Fruit fly (Drosophila melanogaster) whole organism, embryonic: ENCODE measurements around the gene mRpL32.

ENCODE experiments used
- Antp ChIP-seq: fragments of 200-800 bp; sonication (Bioruptor generic); optimal IDR thresholded peaks from 3 replicates; lab custom pipeline; 2016; ENCODE audit warnings: missing biosample characterization, missing genetic modification characterization
- Atf-2 ChIP-seq: fragments of 200-800 bp; sonication (Bioruptor generic); optimal IDR thresholded peaks from 2 replicates; lab custom pipeline; 2016; ENCODE audit warnings: missing biosample characterization, missing genetic modification characterization
- Atf3 ChIP-seq: fragments of 200-800 bp; sonication (Bioruptor generic); optimal IDR thresholded peaks from 3 replicates; lab custom pipeline; 2016; ENCODE audit warnings: missing biosample characterization, missing genetic modification characterization
- CG10147 ChIP-seq: fragments of 200-800 bp; sonication (Bioruptor generic); optimal IDR thresholded peaks from 2 replicates; lab custom pipeline; 2019; ENCODE audit warnings: missing biosample characterization, mild to moderate bottlenecking, missing genetic modification characterization, moderate library complexity
- CG10321 ChIP-seq: fragments of 200-800 bp; sonication (Bioruptor generic); IDR thresholded peaks from 2 replicates; pipeline ENCODE4 v1.3.6; 2022; ENCODE audit warnings: missing biosample characterization, missing genetic modification characterization
- CG11093 ChIP-seq: fragments of 200-800 bp; sonication (Bioruptor generic); IDR thresholded peaks from 3 replicates; pipeline ENCODE4 v1.3.6; 2022; ENCODE audit warnings: missing biosample characterization, missing genetic modification characterization
- CG11398 ChIP-seq: fragments of 200-800 bp; sonication (Bioruptor generic); optimal IDR thresholded peaks from 2 replicates; lab custom pipeline; 2016; ENCODE audit warnings: missing biosample characterization, missing genetic modification characterization
- CG11695 ChIP-seq: fragments of 200-800 bp; sonication (Bioruptor generic); IDR thresholded peaks from 3 replicates; pipeline ENCODE4 v1.3.6; 2022; ENCODE audit warnings: missing biosample characterization, missing genetic modification characterization
- CG12659 ChIP-seq: fragments of 200-800 bp; sonication (Bioruptor generic); optimal IDR thresholded peaks from 3 replicates; lab custom pipeline; 2017; ENCODE audit warnings: mild to moderate bottlenecking, missing biosample characterization, missing genetic modification reagents, missing genetic modification characterization
- CG12942 ChIP-seq: fragments of 200-800 bp; sonication (Bioruptor generic); optimal IDR thresholded peaks from 3 replicates; lab custom pipeline; 2016; ENCODE audit warnings: missing biosample characterization, missing genetic modification characterization
- CG13624 ChIP-seq: fragments of 200-800 bp; sonication (Bioruptor generic); optimal IDR thresholded peaks from 2 replicates; lab custom pipeline; 2016; ENCODE audit warnings: missing biosample characterization, missing genetic modification characterization
- CG13894 ChIP-seq: fragments of 200-800 bp; sonication (Bioruptor generic); optimal IDR thresholded peaks from 3 replicates; lab custom pipeline; 2018; ENCODE audit warnings: missing biosample characterization, mild to moderate bottlenecking, missing genetic modification characterization, moderate library complexity
- CG14710 ChIP-seq: fragments of 200-800 bp; sonication (Bioruptor generic); optimal IDR thresholded peaks from 3 replicates; lab custom pipeline; 2019; ENCODE audit warnings: missing biosample characterization, mild to moderate bottlenecking, missing genetic modification characterization, moderate library complexity
- CG14860 ChIP-seq: fragments of 200-800 bp; sonication (Bioruptor generic); IDR thresholded peaks from 3 replicates; pipeline ENCODE4 v1.3.6; 2022; ENCODE audit warnings: missing biosample characterization, missing genetic modification characterization; ENCODE audit not compliant: partially characterized antibody
- CG15479 ChIP-seq: fragments of 200-800 bp; sonication (Bioruptor generic); optimal IDR thresholded peaks from 3 replicates; lab custom pipeline; 2019; ENCODE audit warnings: missing biosample characterization, mild to moderate bottlenecking, missing genetic modification characterization, moderate library complexity
- CG17328 ChIP-seq: fragments of 200-800 bp; sonication (Bioruptor generic); IDR thresholded peaks from 2 replicates; pipeline ENCODE4 v1.3.6; 2022; ENCODE audit warnings: missing biosample characterization, missing genetic modification characterization
- CG30403 ChIP-seq: fragments of 200-800 bp; sonication (Bioruptor generic); optimal IDR thresholded peaks from 3 replicates; lab custom pipeline; 2016; ENCODE audit warnings: missing biosample characterization, missing genetic modification characterization
- CG7372 ChIP-seq: fragments of 200-800 bp; sonication (Bioruptor generic); IDR thresholded peaks from 2 replicates; pipeline ENCODE4 v1.3.6; 2022; ENCODE audit warnings: missing biosample characterization, missing genetic modification characterization
- CG7839 ChIP-seq: fragments of 200-800 bp; sonication (Bioruptor generic); optimal IDR thresholded peaks from 3 replicates; lab custom pipeline; 2018; ENCODE audit warnings: missing biosample characterization, mild to moderate bottlenecking, missing genetic modification characterization, moderate library complexity
- CG8478 ChIP-seq: fragments of >200 bp; optimal IDR thresholded peaks from 2 replicates; lab custom pipeline; 2018
- CG8765 ChIP-seq: fragments of 200-800 bp; sonication (Bioruptor generic); IDR thresholded peaks from 2 replicates; pipeline ENCODE4 v1.3.6; 2022; ENCODE audit warnings: missing biosample characterization, missing genetic modification characterization
- Dbx ChIP-seq: fragments of 200-800 bp; sonication (Bioruptor generic); IDR thresholded peaks from 3 replicates; pipeline ENCODE4 v1.3.6; 2022; ENCODE audit warnings: missing biosample characterization, missing genetic modification characterization
- E2f1 ChIP-seq: fragments of 200-800 bp; sonication (Bioruptor generic); IDR thresholded peaks from 2 replicates; pipeline ENCODE4 v1.3.6; 2022; ENCODE audit warnings: missing biosample characterization, missing genetic modification characterization
- Gsc ChIP-seq: fragments of 200-800 bp; sonication (Bioruptor generic); IDR thresholded peaks from 2 replicates; pipeline ENCODE4 v1.3.6; 2022; ENCODE audit warnings: missing biosample characterization, missing genetic modification characterization
- HLH54F ChIP-seq: fragments of 200-800 bp; sonication (Bioruptor generic); optimal IDR thresholded peaks from 3 replicates; lab custom pipeline; 2016; ENCODE audit warnings: missing biosample characterization, missing genetic modification characterization
- HmgD ChIP-seq: fragments of 200-800 bp; sonication (Bioruptor generic); optimal IDR thresholded peaks from 3 replicates; lab custom pipeline; 2016; ENCODE audit warnings: missing biosample characterization, missing genetic modification characterization
- Hr51 ChIP-seq, 2 experiments: fragments of 200-800 bp; sonication (Bioruptor generic); optimal IDR thresholded peaks; 2 replicates in 1 of 2; 3 replicates in 1 of 2; lab custom pipeline; 2016 to 2018; ENCODE audit warnings: missing biosample characterization in 2 of 2, missing genetic modification characterization in 2 of 2, mild to moderate bottlenecking in 1 of 2, moderate library complexity in 1 of 2
- Max ChIP-seq: fragments of 200-800 bp; sonication (Bioruptor generic); optimal IDR thresholded peaks from 2 replicates; lab custom pipeline; 2016; ENCODE audit warnings: missing biosample characterization, mild to moderate bottlenecking, missing genetic modification characterization
- Med ChIP-seq: fragments of 200-800 bp; sonication (Bioruptor generic); peaks from one replicate; lab custom pipeline; 2016; ENCODE audit warnings: missing biosample characterization, missing genetic modification characterization, mild to moderate bottlenecking, inconsistent platforms, moderate library complexity
- Meics ChIP-seq: fragments of 200-800 bp; sonication (Bioruptor generic); optimal IDR thresholded peaks from 2 replicates; lab custom pipeline; 2017; ENCODE audit warnings: missing biosample characterization, mild to moderate bottlenecking, missing genetic modification characterization
- Oli ChIP-seq: fragments of 200-800 bp; sonication (Bioruptor generic); optimal IDR thresholded peaks from 2 replicates; lab custom pipeline; 2018; ENCODE audit warnings: missing biosample characterization, mild to moderate bottlenecking, missing genetic modification characterization, moderate library complexity
- Optix ChIP-seq: fragments of 200-800 bp; sonication (Bioruptor generic); IDR thresholded peaks from 3 replicates; pipeline ENCODE4 v1.3.6; 2022; ENCODE audit warnings: missing biosample characterization, missing genetic modification characterization
- Ssrp ChIP-seq: fragments of 200-800 bp; sonication (Bioruptor generic); optimal IDR thresholded peaks from 2 replicates; lab custom pipeline; 2018; ENCODE audit warnings: missing biosample characterization, mild to moderate bottlenecking, missing genetic modification characterization, moderate library complexity
- TFAM ChIP-seq: fragments of 200-800 bp; sonication (Bioruptor generic); optimal IDR thresholded peaks from 2 replicates; lab custom pipeline; 2017; ENCODE audit warnings: missing biosample characterization, missing genetic modification characterization, inconsistent platforms
- Taf1 ChIP-seq: fragments of 200-800 bp; sonication (Bioruptor generic); IDR thresholded peaks from 2 replicates; pipeline ENCODE4 v1.3.6; 2022; ENCODE audit warnings: missing biosample characterization, missing genetic modification characterization
- YL-1 ChIP-seq: fragments of 200-800 bp; sonication (Bioruptor generic); optimal IDR thresholded peaks from 3 replicates; lab custom pipeline; 2017; ENCODE audit warnings: missing biosample characterization, mild to moderate bottlenecking, missing genetic modification characterization
- cas ChIP-seq: fragments of 200-800 bp; sonication (Bioruptor generic); IDR thresholded peaks from 2 replicates; pipeline ENCODE4 v1.3.6; 2022; ENCODE audit warnings: missing biosample characterization, missing genetic modification characterization
- caup ChIP-seq: fragments of 200-800 bp; sonication (Bioruptor generic); optimal IDR thresholded peaks from 3 replicates; lab custom pipeline; 2017; ENCODE audit warnings: missing biosample characterization, mild to moderate bottlenecking, missing genetic modification characterization, moderate library complexity; ENCODE audit not compliant: severe bottlenecking
- cg ChIP-seq: fragments of 200-800 bp; sonication (Bioruptor generic); optimal IDR thresholded peaks from 3 replicates; lab custom pipeline; 2019; ENCODE audit warnings: missing biosample characterization, mild to moderate bottlenecking, missing genetic modification characterization, moderate library complexity
- dimm ChIP-seq: fragments of 200-800 bp; sonication (Bioruptor generic); IDR thresholded peaks from 2 replicates; pipeline ENCODE4 v1.3.6; 2022; ENCODE audit warnings: missing biosample characterization, missing genetic modification characterization
- dm ChIP-seq: fragments of 200-800 bp; sonication (Bioruptor generic); optimal IDR thresholded peaks from 3 replicates; lab custom pipeline; 2016; ENCODE audit warnings: missing biosample characterization, missing genetic modification characterization
- en ChIP-seq: fragments of 200-800 bp; sonication (Bioruptor generic); optimal IDR thresholded peaks from 2 replicates; lab custom pipeline; 2016; ENCODE audit warnings: missing biosample characterization, missing genetic modification characterization
- klu ChIP-seq: fragments of 200-800 bp; sonication (Bioruptor generic); IDR thresholded peaks from 2 replicates; pipeline ENCODE4 v1.3.6; 2022; ENCODE audit warnings: missing biosample characterization, missing genetic modification characterization
- mam ChIP-seq: fragments of 200-800 bp; sonication (Bioruptor generic); optimal IDR thresholded peaks from 3 replicates; lab custom pipeline; 2016; ENCODE audit warnings: missing biosample characterization, missing genetic modification characterization
- row ChIP-seq: fragments of 200-800 bp; sonication (Bioruptor generic); IDR thresholded peaks from 3 replicates; pipeline ENCODE4 v1.3.6; 2022; ENCODE audit warnings: missing biosample characterization, missing genetic modification characterization
- sc ChIP-seq, 3 experiments: fragments of >200 bp in 2 of 3; fragments of 200-800 bp in 1 of 3; sonication (Bioruptor generic) in 1 of 3; optimal IDR thresholded peaks; 2 replicates in 2 of 3; 3 replicates in 1 of 3; lab custom pipeline; 2017; ENCODE audit warnings: mild to moderate bottlenecking in 1 of 3, missing biosample characterization in 1 of 3, missing genetic modification characterization in 1 of 3, missing genetic modification reagents in 1 of 3
- slou ChIP-seq: fragments of 200-800 bp; sonication (Bioruptor generic); optimal IDR thresholded peaks from 3 replicates; lab custom pipeline; 2016; ENCODE audit warnings: missing biosample characterization, missing genetic modification characterization
- vnd ChIP-seq: fragments of 200-800 bp; sonication (Bioruptor generic); IDR thresholded peaks from 3 replicates; pipeline ENCODE4 v1.3.6; 2022; ENCODE audit warnings: missing biosample characterization, missing genetic modification characterization; ENCODE audit not compliant: partially characterized antibody

Gene mRpL32

dm6 chr3R:31252093-31252962 is at the start of gene mRpL32, which contains the start of gene qless:
mRpL32 (plus strand) TSS chr3R:31252872.
qless (minus strand) TSS chr3R:31252608.
- no peak for TF ChIP-seq CG11398 (GFP tag; lab: Kevin White, UChicago)
- TF ChIP-seq Atf-2 (GFP tag; lab: Kevin White, UChicago), result peak; percentile 25
- peak; percentile 3 for TF ChIP-seq Atf3 (GFP tag; lab: Kevin White, UChicago)
- no peak for TF ChIP-seq Meics
- TF ChIP-seq Ssrp (tag; lab: Kevin White, UChicago), result no peak
- peak; percentile 86 for TF ChIP-seq E2f1
- peak; percentile 79 for TF ChIP-seq Taf1 (GFP tag; lab: Robert Waterston, UW)
- TF ChIP-seq CG10321, result no peak
- TF ChIP-seq CG7839, result no peak
- peak; percentile 0 for TF ChIP-seq TFAM (GFP tag; lab: Kevin White, UChicago)
- TF ChIP-seq CG30403 (GFP tag; lab: Kevin White, UChicago), result peak; percentile 72
- TF ChIP-seq cas (GFP tag; lab: Robert Waterston, UW), result peak; percentile 52; the same call in 1 of the 2 replicates
- TF ChIP-seq Optix (GFP tag; lab: Robert Waterston, UW), result no peak
- TF ChIP-seq CG11093 (GFP tag; lab: Robert Waterston, UW), result peak; percentile 69
- peak; percentile 69 for TF ChIP-seq CG8765 (GFP tag; lab: Robert Waterston, UW)
- TF ChIP-seq CG13624 (GFP tag; lab: Kevin White, UChicago), result peak; percentile 41
- TF ChIP-seq Max (GFP tag; lab: Kevin White, UChicago), result peak; percentile 76
- TF ChIP-seq Gsc (GFP tag; lab: Robert Waterston, UW), result peak; percentile 45; the same call in 1 of the 2 replicates
- TF ChIP-seq en (GFP tag; lab: Kevin White, UChicago), result no peak
- peak; percentile 78; the same call in 2 of the 3 replicates for TF ChIP-seq CG11695 (GFP tag; lab: Robert Waterston, UW)
- no peak for TF ChIP-seq cg
- peak; percentile 38 for TF ChIP-seq CG10147 (GFP tag; lab: Kevin White, UChicago)
- peak; percentile 79 for TF ChIP-seq CG7372 (GFP tag; lab: Robert Waterston, UW)
- peak; percentile 11 for TF ChIP-seq slou (GFP tag; lab: Kevin White, UChicago)
- no peak for TF ChIP-seq CG12942 (GFP tag; lab: Kevin White, UChicago)
- TF ChIP-seq CG15479 (GFP tag; lab: Kevin White, UChicago), result peak; percentile 56
- TF ChIP-seq klu (GFP tag; lab: Robert Waterston, UW), result no peak; the same call in 1 of the 2 replicates
- TF ChIP-seq Med (GFP tag; lab: Kevin White, UChicago), result peak; percentile 94
- TF ChIP-seq Oli, result no peak
- peak; percentile 75 for TF ChIP-seq row (GFP tag; lab: Robert Waterston, UW)
- TF ChIP-seq CG14860 (GFP tag; lab: Robert Waterston, UW), result peak; percentile 55; the same call in 2 of the 3 replicates
- no peak for TF ChIP-seq CG13894 (tag; lab: Kevin White, UChicago)
- TF ChIP-seq mam, result peak; percentile 78
- peak; percentile 64 for TF ChIP-seq Antp (GFP tag; lab: Kevin White, UChicago)
- peak; percentile 35 for TF ChIP-seq CG12659 (GFP tag; lab: Kevin White, UChicago)
- no peak for TF ChIP-seq HmgD
- TF ChIP-seq CG14710 (tag; lab: Kevin White, UChicago), result peak; percentile 74
- TF ChIP-seq Dbx, result peak; percentile 79
- TF ChIP-seq CG8478 (lab: Kevin White, UChicago), result no peak
- TF ChIP-seq Hr51 (GFP tag; optimal IDR thresholded peaks at IDR 0.05; lab: Kevin White, UChicago), result no peak
- no peak for TF ChIP-seq sc (optimal IDR thresholded peaks at IDR 0.05; lab: Kevin White, UChicago)
- TF ChIP-seq sc (GFP tag; optimal IDR thresholded peaks at IDR 0.05; lab: Kevin White, UChicago), result no peak
- peak; percentile 41; the same call in 1 of the 2 replicates for TF ChIP-seq CG17328
- TF ChIP-seq vnd (GFP tag; lab: Robert Waterston, UW), result peak; percentile 64
- peak; percentile 35 for TF ChIP-seq dm (GFP tag; lab: Kevin White, UChicago)
- peak; percentile 58 for TF ChIP-seq HLH54F (GFP tag; lab: Kevin White, UChicago)
- peak; percentile 46 for TF ChIP-seq caup
- TF ChIP-seq YL-1, result peak; percentile 40
- no peak; the same call in 1 of the 2 replicates for TF ChIP-seq dimm (GFP tag; lab: Robert Waterston, UW)
